Fruit fly (Drosophila melanogaster) whole organism, wandering third instar larva: ENCODE data around the gene kay.

Experiments
- Abd-B ChIP-seq: fragments of >200 bp; optimal IDR thresholded peaks from 2 replicates; lab custom pipeline; 2017; ENCODE audit warnings: missing biosample characterization, missing genetic modification characterization
- CG32264 ChIP-seq: fragments of 200-800 bp; sonication (Bioruptor generic); optimal IDR thresholded peaks from 2 replicates; lab custom pipeline; 2016; ENCODE audit warnings: missing biosample characterization, missing genetic modification characterization
- CG9705 ChIP-seq: fragments of 200-800 bp; sonication (Bioruptor generic); optimal IDR thresholded peaks from 2 replicates; lab custom pipeline; 2018; ENCODE audit warnings: missing biosample characterization, mild to moderate bottlenecking, missing genetic modification characterization
- CrebA ChIP-seq: fragments of 200-800 bp; sonication (Bioruptor generic); optimal IDR thresholded peaks from 2 replicates; lab custom pipeline; 2016; ENCODE audit warnings: missing biosample characterization, mild to moderate bottlenecking, missing genetic modification characterization, borderline replicate concordance
- Dfd ChIP-seq: fragments of >200 bp; optimal IDR thresholded peaks from 2 replicates; lab custom pipeline; 2017; ENCODE audit warnings: missing biosample characterization, missing genetic modification characterization
- Dif ChIP-seq: fragments of 200-275, 200-300 bp; sonication (Bioruptor generic); optimal IDR thresholded peaks from 2 replicates; lab custom pipeline; 2018; ENCODE audit warnings: missing biosample characterization, missing genetic modification characterization; ENCODE audit not compliant: partially characterized antibody
- GATAd ChIP-seq: sonication (Bioruptor generic); optimal IDR thresholded peaks from 2 replicates; lab custom pipeline; 2016; ENCODE audit warnings: missing biosample characterization, missing genetic modification characterization
- HLH106 ChIP-seq: fragments of 200-800 bp; optimal IDR thresholded peaks from 3 replicates; lab custom pipeline; 2019; ENCODE audit warnings: missing biosample characterization, mild to moderate bottlenecking, missing genetic modification characterization, moderate library complexity
- Hr78 ChIP-seq: fragments of >200 bp; optimal IDR thresholded peaks from 2 replicates; lab custom pipeline; 2017; ENCODE audit warnings: missing biosample characterization, missing genetic modification characterization
- Hr83 ChIP-seq: fragments of 200-300 bp; sonication (Bioruptor generic); optimal IDR thresholded peaks from 2 replicates; lab custom pipeline; 2016; ENCODE audit warnings: missing biosample characterization, mild to moderate bottlenecking, missing genetic modification characterization, moderate library complexity; ENCODE audit not compliant: poor library complexity, severe bottlenecking
- Jra ChIP-seq: sonication (Bioruptor generic); optimal IDR thresholded peaks from 2 replicates; lab custom pipeline; 2016; ENCODE audit warnings: missing biosample characterization, missing genetic modification characterization
- Mio ChIP-seq: sonication (Bioruptor generic); optimal IDR thresholded peaks from 2 replicates; lab custom pipeline; 2016; ENCODE audit warnings: missing biosample characterization, missing genetic modification characterization
- Myc ChIP-seq: fragments of >200 bp; optimal IDR thresholded peaks from 2 replicates; lab custom pipeline; 2017
- N ChIP-seq: fragments of >200 bp; optimal IDR thresholded peaks from 2 replicates; lab custom pipeline; 2018; ENCODE audit warnings: missing biosample characterization, missing external identifiers, missing genetic modification characterization
- OdsH ChIP-seq: fragments of 200-800 bp; sonication (Bioruptor generic); optimal IDR thresholded peaks from 2 replicates; lab custom pipeline; 2016; ENCODE audit warnings: missing biosample characterization, mild to moderate bottlenecking, missing genetic modification characterization
- Rel ChIP-seq, 2 experiments: fragments of 200-800 bp; sonication (Bioruptor generic) in 1 of 2; optimal IDR thresholded peaks; 2 replicates in 1 of 2; 3 replicates in 1 of 2; lab custom pipeline; 2016 to 2019; ENCODE audit warnings: mild to moderate bottlenecking in 2 of 2, missing biosample characterization in 2 of 2, missing genetic modification characterization in 2 of 2, moderate library complexity in 1 of 2
- Sp1 ChIP-seq: fragments of 200-800 bp; sonication (Bioruptor generic); optimal IDR thresholded peaks from 3 replicates; lab custom pipeline; 2019; ENCODE audit warnings: missing biosample characterization, mild to moderate bottlenecking, missing genetic modification characterization, moderate library complexity
- Vsx2 ChIP-seq: fragments of 200-300, 225-300 bp; sonication (Bioruptor generic); optimal IDR thresholded peaks from 2 replicates; lab custom pipeline; 2018; ENCODE audit warnings: missing biosample characterization, missing genetic modification characterization; ENCODE audit not compliant: partially characterized antibody
- br ChIP-seq: fragments of 200-800 bp; sonication (Bioruptor generic); optimal IDR thresholded peaks from 2 replicates; lab custom pipeline; 2016; ENCODE audit warnings: missing biosample characterization, missing genetic modification characterization
- brk ChIP-seq: fragments of 200-800 bp; sonication (Bioruptor generic); optimal IDR thresholded peaks from 2 replicates; lab custom pipeline; 2016; ENCODE audit warnings: missing biosample characterization, mild to moderate bottlenecking, missing genetic modification characterization
- dl ChIP-seq, 2 experiments: fragments of 175-275, 200-275 bp in 1 of 2; fragments of 200-275 bp in 1 of 2; sonication (Bioruptor generic); optimal IDR thresholded peaks; lab custom pipeline; 2018; ENCODE audit warnings: mild to moderate bottlenecking in 2 of 2, missing biosample characterization in 2 of 2, missing genetic modification characterization in 2 of 2, moderate library complexity in 2 of 2; ENCODE audit not compliant: partially characterized antibody in 2 of 2, insufficient read depth in 1 of 2
- dmrt93B ChIP-seq: fragments of 200-800 bp; sonication (Bioruptor generic); optimal IDR thresholded peaks from 2 replicates; lab custom pipeline; 2018; ENCODE audit warnings: missing biosample characterization, mild to moderate bottlenecking, missing genetic modification characterization
- dsf ChIP-seq: sonication (Bioruptor generic); optimal IDR thresholded peaks from 2 replicates; lab custom pipeline; 2016; ENCODE audit warnings: missing biosample characterization, missing genetic modification characterization, borderline replicate concordance
- ey ChIP-seq: fragments of 200-800 bp; sonication (Bioruptor generic); optimal IDR thresholded peaks from 2 replicates; lab custom pipeline; 2016; ENCODE audit warnings: missing biosample characterization, missing genetic modification characterization
- foxo ChIP-seq, 2 experiments: fragments of 200-800 bp; sonication (Bioruptor generic); optimal IDR thresholded peaks; 2 replicates in 1 of 2; 3 replicates in 1 of 2; lab custom pipeline; 2016 to 2017; ENCODE audit warnings: missing biosample characterization in 2 of 2, missing genetic modification characterization in 2 of 2
- fru ChIP-seq: fragments of 200-800 bp; sonication (Bioruptor generic); optimal IDR thresholded peaks from 3 replicates; lab custom pipeline; 2016; ENCODE audit warnings: missing biosample characterization, mild to moderate bottlenecking, missing genetic modification characterization
- h ChIP-seq: fragments of 200-800 bp; sonication (Bioruptor generic); optimal IDR thresholded peaks from 3 replicates; lab custom pipeline; 2016; ENCODE audit warnings: missing biosample characterization, mild to moderate bottlenecking, missing genetic modification characterization
- jim ChIP-seq: fragments of 175-275, 200-325 bp; sonication (Bioruptor generic); optimal IDR thresholded peaks from 2 replicates; lab custom pipeline; 2016; ENCODE audit warnings: missing biosample characterization, mild to moderate bottlenecking, missing genetic modification characterization
- lola ChIP-seq: fragments of >200 bp; optimal IDR thresholded peaks from 2 replicates; lab custom pipeline; 2017; ENCODE audit warnings: missing biosample characterization, missing genetic modification characterization
- pan ChIP-seq: fragments of >200 bp; optimal IDR thresholded peaks from 2 replicates; lab custom pipeline; 2017
- psq ChIP-seq: fragments of 200-800 bp; sonication (Bioruptor generic); optimal IDR thresholded peaks from 3 replicates; lab custom pipeline; 2017; ENCODE audit warnings: missing biosample characterization, mild to moderate bottlenecking, missing genetic modification characterization, moderate library complexity
- rgr ChIP-seq: fragments of 200-800 bp; sonication (Bioruptor generic); optimal IDR thresholded peaks from 3 replicates; lab custom pipeline; 2016; ENCODE audit warnings: missing biosample characterization, mild to moderate bottlenecking, missing genetic modification characterization
- sage ChIP-seq: fragments of 200-800 bp; sonication (Bioruptor generic); optimal IDR thresholded peaks from 2 replicates; lab custom pipeline; 2016; ENCODE audit warnings: missing biosample characterization, mild to moderate bottlenecking, missing genetic modification characterization
- sv ChIP-seq: fragments of 200-800 bp; sonication (Bioruptor generic); optimal IDR thresholded peaks from 3 replicates; lab custom pipeline; 2016; ENCODE audit warnings: missing biosample characterization, missing genetic modification characterization
- tai ChIP-seq: sonication (Bioruptor generic); optimal IDR thresholded peaks from 2 replicates; lab custom pipeline; 2016; ENCODE audit warnings: missing biosample characterization, missing genetic modification characterization
- usp ChIP-seq: fragments of >200 bp; optimal IDR thresholded peaks from 2 replicates; lab custom pipeline; 2017; ENCODE audit warnings: missing biosample characterization, missing genetic modification characterization
- woc ChIP-seq: sonication (Bioruptor generic); optimal IDR thresholded peaks from 2 replicates; lab custom pipeline; 2016; ENCODE audit warnings: missing biosample characterization, mild to moderate bottlenecking, missing genetic modification characterization

The kay gene

DNA sequence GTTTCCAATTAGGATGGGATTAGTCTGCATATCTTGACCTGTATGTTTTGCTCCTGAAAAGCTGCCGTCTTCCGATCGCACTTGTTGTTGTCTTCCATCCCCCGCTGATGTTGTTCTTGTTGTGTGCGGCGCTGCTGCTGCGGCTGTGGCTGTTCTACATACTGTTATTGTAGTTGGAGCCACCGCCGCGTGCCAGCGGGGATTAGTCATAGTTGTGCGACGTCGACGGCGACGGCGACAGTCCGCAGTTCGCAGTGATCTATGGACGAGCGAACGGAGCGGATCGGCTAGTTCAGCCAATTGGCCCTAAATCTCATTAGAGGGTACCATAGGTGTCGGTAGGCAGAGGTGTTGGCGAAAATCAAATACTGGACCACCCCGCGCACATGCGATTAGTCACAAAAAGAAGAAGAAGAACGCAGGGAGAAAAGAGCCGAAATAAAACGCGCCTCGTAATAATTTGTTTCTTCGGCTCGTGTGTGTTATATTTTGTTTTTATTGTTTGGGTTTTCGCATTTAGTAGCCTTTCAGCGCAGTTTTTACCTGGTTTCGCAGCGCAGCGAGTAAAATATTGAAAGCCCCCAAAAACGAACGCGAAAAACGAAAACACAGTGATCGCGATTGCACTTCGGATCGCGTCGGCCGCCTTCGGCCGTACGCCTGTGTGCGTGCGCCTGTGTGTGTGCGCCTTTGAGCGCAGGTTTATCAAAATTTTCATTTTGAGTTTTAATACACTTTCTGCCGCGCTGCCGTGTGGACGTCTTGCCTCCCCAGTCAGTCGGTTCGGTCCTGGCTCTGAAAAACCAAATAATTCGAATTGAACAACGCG, at the start of gene kay:
kay (plus strand) TSS at position 729 of the 829 bp plus-strand sequence.
- TF ChIP-seq dl (GFP tag; optimal IDR thresholded peaks at IDR 0.05; lab: Kevin White, UChicago; ENCODE audit: insufficient read depth in 1 of 2, partially characterized antibody in 2 of 2) (no peak), Myc (lab: Kevin White, UChicago) (no peak), Dif (GFP tag; lab: Kevin White, UChicago) (peak; percentile 31), br (GFP tag; lab: Kevin White, UChicago) (peak; percentile 16), Jra (peak; percentile 15), Mio (GFP tag; lab: Kevin White, UChicago) (no peak), Dfd (GFP tag; lab: Kevin White, UChicago) (no peak), Vsx2 (GFP tag; lab: Kevin White, UChicago) (peak; percentile 6), CrebA (GFP tag; lab: Kevin White, UChicago) (peak; percentile 58), Rel (GFP tag; optimal IDR thresholded peaks at IDR 0.05; lab: Kevin White, UChicago) (no peak), Rel (tag; optimal IDR thresholded peaks at IDR 0.05; lab: Kevin White, UChicago) (peak; percentile 84), h (GFP tag; lab: Kevin White, UChicago) (peak; percentile 32), psq (GFP tag; lab: Kevin White, UChicago) (peak; percentile 29), foxo (GFP tag; optimal IDR thresholded peaks at IDR 0.05; lab: Kevin White, UChicago) (no peak), Sp1 (GFP tag; lab: Kevin White, UChicago) (peak; percentile 38), pan (lab: Kevin White, UChicago) (peak; percentile 63), dmrt93B (GFP tag; lab: Kevin White, UChicago) (no peak), N (no peak), sage (GFP tag; lab: Kevin White, UChicago) (no peak), lola (GFP tag; lab: Kevin White, UChicago) (no peak)

DNA sequence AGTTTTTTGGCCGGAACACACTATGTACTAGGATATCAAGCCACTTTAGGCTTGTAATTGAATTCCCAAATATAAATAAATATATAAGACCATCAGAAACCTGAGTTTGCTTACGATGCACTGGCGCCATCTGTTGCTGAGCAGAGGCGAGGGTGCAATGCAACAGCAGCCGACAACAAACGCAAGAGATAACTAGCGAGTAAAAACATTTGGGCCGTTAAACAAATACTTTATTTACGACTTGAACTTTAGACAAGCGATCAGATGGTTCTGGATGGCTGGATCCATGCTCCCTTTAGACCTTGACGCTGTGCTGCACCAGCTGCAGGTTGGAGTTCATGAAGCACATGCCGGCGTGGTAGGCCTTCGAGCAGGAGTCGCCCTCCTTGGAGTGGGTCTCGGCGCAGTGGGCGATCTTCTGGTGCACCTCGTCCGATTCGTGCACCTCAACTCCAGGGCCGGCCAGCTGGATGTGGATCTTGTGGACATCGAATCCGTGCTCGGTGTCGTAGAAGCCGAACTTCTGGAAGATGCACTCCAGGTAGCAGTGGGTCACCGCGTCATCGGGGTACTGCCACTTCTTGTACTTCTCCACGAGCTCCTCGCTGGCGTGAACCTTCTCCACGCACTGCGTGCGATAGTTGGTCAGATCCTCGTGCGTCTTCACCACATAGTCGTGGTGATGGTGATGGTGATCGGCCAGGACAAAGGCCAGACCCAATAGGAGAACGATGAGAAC, 49.6 kb upstream of the kay start:
- TF ChIP-seq Hr83 (GFP tag; lab: Kevin White, UChicago) (peak; percentile 52), sv (GFP tag; lab: Kevin White, UChicago) (no peak), Hr78 (GFP tag; lab: Kevin White, UChicago) (no peak), br (GFP tag; lab: Kevin White, UChicago) (no peak), ey (GFP tag; lab: Kevin White, UChicago) (no peak), CG32264 (GFP tag; lab: Kevin White, UChicago) (no peak), dsf (GFP tag; lab: Kevin White, UChicago) (no peak), brk (GFP tag; lab: Kevin White, UChicago) (peak; percentile 8)
- TF ChIP-seq, all 38 proteins: peak for 2

dm6 chr3R:29716782-29717317, 48.9 kb upstream of the kay start, which contains the start of gene Obp99b:
Obp99b (minus strand) TSS chr3R:29716896.
- peak; percentile 31 for TF ChIP-seq GATAd (GFP tag; lab: Kevin White, UChicago)
- TF ChIP-seq dl (GFP tag; optimal IDR thresholded peaks at IDR 0.05; lab: Kevin White, UChicago; ENCODE audit: insufficient read depth in 1 of 2, partially characterized antibody in 2 of 2) = no peak
- no peak for TF ChIP-seq Rel (GFP tag; optimal IDR thresholded peaks at IDR 0.05; lab: Kevin White, UChicago)
- TF ChIP-seq Rel (tag; optimal IDR thresholded peaks at IDR 0.05; lab: Kevin White, UChicago) = no peak
- TF ChIP-seq dmrt93B (GFP tag; lab: Kevin White, UChicago) = no peak
- TF ChIP-seq sv (GFP tag; lab: Kevin White, UChicago) = no peak
- peak; percentile 4 for TF ChIP-seq HLH106 (tag; lab: Kevin White, UChicago)
- TF ChIP-seq br (GFP tag; lab: Kevin White, UChicago) = peak; percentile 49
- TF ChIP-seq CrebA (GFP tag; lab: Kevin White, UChicago) = no peak
- TF ChIP-seq lola (GFP tag; lab: Kevin White, UChicago) = no peak
- no peak for TF ChIP-seq Jra
- no peak for TF ChIP-seq pan (lab: Kevin White, UChicago)
- no peak for TF ChIP-seq Myc (lab: Kevin White, UChicago)
- TF ChIP-seq N = no peak
- peak; percentile 38 for TF ChIP-seq rgr
- peak; percentile 35 for TF ChIP-seq OdsH (GFP tag; lab: Kevin White, UChicago)
- no peak for TF ChIP-seq tai
- TF ChIP-seq fru = peak; percentile 16
- TF ChIP-seq Hr83 (GFP tag; lab: Kevin White, UChicago) = no peak
- peak; percentile 28 for TF ChIP-seq h (GFP tag; lab: Kevin White, UChicago)
- peak; percentile 36 for TF ChIP-seq Sp1 (GFP tag; lab: Kevin White, UChicago)
- TF ChIP-seq Dif (GFP tag; lab: Kevin White, UChicago) = no peak
- no peak for TF ChIP-seq Vsx2 (GFP tag; lab: Kevin White, UChicago)
- TF ChIP-seq ey (GFP tag; lab: Kevin White, UChicago) = no peak
- TF ChIP-seq jim (GFP tag; lab: Kevin White, UChicago) = no peak
- TF ChIP-seq woc (GFP tag; lab: Kevin White, UChicago) = no peak
- TF ChIP-seq foxo (GFP tag; optimal IDR thresholded peaks at IDR 0.05; lab: Kevin White, UChicago) = peak in 1 of 2 experiments; percentile 49
- TF ChIP-seq Abd-B = no peak
- TF ChIP-seq CG32264 (GFP tag; lab: Kevin White, UChicago) = no peak
- no peak for TF ChIP-seq brk (GFP tag; lab: Kevin White, UChicago)
- TF ChIP-seq Hr78 (GFP tag; lab: Kevin White, UChicago) = no peak
- TF ChIP-seq Dfd (GFP tag; lab: Kevin White, UChicago) = no peak
- peak; percentile 37 for TF ChIP-seq CG9705 (GFP tag; lab: Kevin White, UChicago)
- TF ChIP-seq sage (GFP tag; lab: Kevin White, UChicago) = no peak
- no peak for TF ChIP-seq usp (GFP tag; lab: Kevin White, UChicago)
